Fruit fly (Drosophila melanogaster) Kc167 (cell line): ENCODE results near the gene PRL-1.

ENCODE experiments used
- Sin3A ChIP-seq: fragments of >200 bp; optimal IDR thresholded peaks from 2 replicates; lab custom pipeline; 2018; ENCODE audit warnings: missing external identifiers
- h ChIP-seq: fragments of >200 bp; optimal IDR thresholded peaks from 3 replicates; lab custom pipeline; 2018; ENCODE audit warnings: missing external identifiers
- psq ChIP-seq: fragments of >200 bp; optimal IDR thresholded peaks from 2 replicates; lab custom pipeline; 2017; ENCODE audit warnings: missing external identifiers
- ttk ChIP-seq: sonication (Bioruptor generic); optimal IDR thresholded peaks from 2 replicates; lab custom pipeline; 2017; ENCODE audit warnings: missing external identifiers

dm6 chr2L:16271486-16271806 lies 14.0 kb upstream of the PRL-1 start:
- TF ChIP-seq ttk (lab: Kevin White, UChicago): no peak
- no peak for TF ChIP-seq psq (lab: Kevin White, UChicago)
- no peak for TF ChIP-seq Sin3A (lab: Kevin White, UChicago)
- TF ChIP-seq h (lab: Kevin White, UChicago): no peak
